Fruit fly (Drosophila melanogaster) S2 (cell line): ENCODE measurements around the gene AstC-R1.

ENCODE experiments used
- CG8478 ChIP-seq: fragments of >200 bp; optimal IDR thresholded peaks from 2 replicates; lab custom pipeline; 2018
- CTCF ChIP-seq, 2 experiments: fragments of >200 bp; optimal IDR thresholded peaks; 2 replicates each; lab custom pipeline; 2018

dm6 chr3L:18593671-18594070 is 33.6 kb downstream of the AstC-R1 start, which contains the start of gene term:
- TF ChIP-seq CG8478 (lab: Kevin White, UChicago) = no peak
- TF ChIP-seq CTCF (optimal IDR thresholded peaks at IDR 0.05; lab: Kevin White, UChicago) = no peak
